Fruit fly (Drosophila melanogaster) whole organism, prepupa: ENCODE measurements around the gene firl.

ENCODE experiments used
- Blimp-1 ChIP-seq: fragments of 200-800 bp; sonication (Bioruptor generic); optimal IDR thresholded peaks from 3 replicates; lab custom pipeline; 2017; ENCODE audit warnings: missing biosample characterization, missing genetic modification characterization, mild to moderate bottlenecking, moderate library complexity, missing genetic modification reagents
- CG10631 ChIP-seq: fragments of 200-800 bp; sonication (Bioruptor generic); optimal IDR thresholded peaks from 2 replicates; lab custom pipeline; 2016; ENCODE audit warnings: missing biosample characterization, missing genetic modification characterization
- CG10669 ChIP-seq: fragments of 200-800 bp; sonication (Bioruptor generic); optimal IDR thresholded peaks from 3 replicates; lab custom pipeline; 2018; ENCODE audit warnings: missing biosample characterization, mild to moderate bottlenecking, missing genetic modification characterization, moderate library complexity
- CG11294 ChIP-seq: fragments of 200-800 bp; sonication (Bioruptor generic); IDR thresholded peaks from 2 replicates; pipeline ENCODE4 v1.3.6; 2022; ENCODE audit warnings: missing biosample characterization, missing genetic modification characterization
- CG11762 ChIP-seq: fragments of 200-800 bp; sonication (Bioruptor generic); optimal IDR thresholded peaks from 3 replicates; lab custom pipeline; 2016; ENCODE audit warnings: missing biosample characterization, missing genetic modification characterization; ENCODE audit not compliant: insufficient read depth
- CG11902 ChIP-seq: fragments of 200-800 bp; sonication (Bioruptor generic); optimal IDR thresholded peaks from 3 replicates; lab custom pipeline; 2016; ENCODE audit warnings: missing biosample characterization, missing genetic modification characterization
- CG15336 ChIP-seq: fragments of 200-800 bp; sonication (Bioruptor generic); IDR thresholded peaks from 2 replicates; pipeline ENCODE4 v1.3.6; 2022; ENCODE audit warnings: missing biosample characterization, missing genetic modification characterization
- CG1621 ChIP-seq: fragments of 200-800 bp; sonication (Bioruptor generic); optimal IDR thresholded peaks from 3 replicates; lab custom pipeline; 2018; ENCODE audit warnings: missing biosample characterization, mild to moderate bottlenecking, missing genetic modification characterization
- CG3032 ChIP-seq: fragments of 200-800 bp; optimal IDR thresholded peaks from 2 replicates; lab custom pipeline; 2019; ENCODE audit warnings: missing biosample characterization, mild to moderate bottlenecking, missing genetic modification characterization, moderate library complexity
- CG31627 ChIP-seq: fragments of 200-800 bp; sonication (Bioruptor generic); optimal IDR thresholded peaks from 3 replicates; lab custom pipeline; 2016; ENCODE audit warnings: missing biosample characterization, missing genetic modification characterization
- CG32006 ChIP-seq: fragments of 200-800 bp; sonication (Bioruptor generic); optimal IDR thresholded peaks from 3 replicates; lab custom pipeline; 2017; ENCODE audit warnings: missing biosample characterization, mild to moderate bottlenecking, missing genetic modification characterization
- CG34406 ChIP-seq: fragments of 200-800 bp; sonication (Bioruptor generic); optimal IDR thresholded peaks from 3 replicates; lab custom pipeline; 2016; ENCODE audit warnings: missing biosample characterization, missing genetic modification characterization
- CG3919 ChIP-seq: fragments of 200-800 bp; sonication (Bioruptor generic); optimal IDR thresholded peaks from 3 replicates; lab custom pipeline; 2016; ENCODE audit warnings: missing biosample characterization, missing genetic modification characterization
- CG4318 ChIP-seq: fragments of 200-800 bp; sonication (Bioruptor generic); optimal IDR thresholded peaks from 3 replicates; lab custom pipeline; 2017; ENCODE audit warnings: missing biosample characterization, mild to moderate bottlenecking, missing genetic modification characterization
- CG6163 ChIP-seq: fragments of 200-800 bp; sonication (Bioruptor generic); IDR thresholded peaks from 3 replicates; pipeline ENCODE4 v1.3.6; 2022; ENCODE audit warnings: missing biosample characterization, missing genetic modification characterization
- CG6276 ChIP-seq: fragments of 200-800 bp; sonication (Bioruptor generic); optimal IDR thresholded peaks from 2 replicates; lab custom pipeline; 2017; ENCODE audit warnings: missing biosample characterization, mild to moderate bottlenecking, missing genetic modification characterization
- CG6808 ChIP-seq: fragments of 200-800 bp; sonication (Bioruptor generic); optimal IDR thresholded peaks from 3 replicates; lab custom pipeline; 2017; ENCODE audit warnings: missing biosample characterization, missing genetic modification characterization, mild to moderate bottlenecking, moderate library complexity, missing genetic modification reagents
- CG6854 ChIP-seq: fragments of 200-800 bp; sonication (Bioruptor generic); optimal IDR thresholded peaks from 2 replicates; lab custom pipeline; 2017; ENCODE audit warnings: missing biosample characterization, mild to moderate bottlenecking, missing genetic modification characterization
- CG7368 ChIP-seq: fragments of 200-800 bp; sonication (Bioruptor generic); optimal IDR thresholded peaks from 3 replicates; lab custom pipeline; 2016; ENCODE audit warnings: missing biosample characterization, missing genetic modification characterization
- CG8119 ChIP-seq: fragments of 200-800 bp; sonication (Bioruptor generic); IDR thresholded peaks from 3 replicates; pipeline ENCODE4 v1.3.6; 2022; ENCODE audit warnings: missing biosample characterization, missing genetic modification characterization
- CG8632 ChIP-seq: fragments of 200-800 bp; sonication (Bioruptor generic); optimal IDR thresholded peaks from 3 replicates; lab custom pipeline; 2016; ENCODE audit warnings: missing biosample characterization, missing genetic modification characterization
- CG9139 ChIP-seq: fragments of 200-800 bp; sonication (Bioruptor generic); optimal IDR thresholded peaks from 3 replicates; lab custom pipeline; 2017; ENCODE audit warnings: missing biosample characterization, mild to moderate bottlenecking, missing genetic modification characterization
- Eip75B ChIP-seq: fragments of 200-800 bp; sonication (Bioruptor generic); optimal IDR thresholded peaks from 3 replicates; lab custom pipeline; 2016; ENCODE audit warnings: missing biosample characterization, missing genetic modification characterization
- Eip78C ChIP-seq: fragments of 200-800 bp; sonication (Bioruptor generic); peaks from one replicate; lab custom pipeline; 2016; ENCODE audit warnings: missing biosample characterization, missing genetic modification characterization
- Eip93F ChIP-seq: fragments of 200-800 bp; sonication (Bioruptor generic); optimal IDR thresholded peaks from 2 replicates; lab custom pipeline; 2016; ENCODE audit warnings: missing biosample characterization, mild to moderate bottlenecking, missing genetic modification characterization
- Ets21C ChIP-seq: fragments of 200-800 bp; sonication (Bioruptor generic); optimal IDR thresholded peaks from 3 replicates; lab custom pipeline; 2016; ENCODE audit warnings: missing biosample characterization, missing genetic modification characterization
- Hr4 ChIP-seq: fragments of 200-800 bp; sonication (Bioruptor generic); optimal IDR thresholded peaks from 3 replicates; lab custom pipeline; 2016; ENCODE audit warnings: missing biosample characterization, missing genetic modification characterization
- Lpt ChIP-seq: fragments of 200-800 bp; sonication (Bioruptor generic); optimal IDR thresholded peaks from 3 replicates; lab custom pipeline; 2016; ENCODE audit warnings: missing biosample characterization, missing genetic modification characterization
- Met ChIP-seq: fragments of 200-800 bp; sonication (Bioruptor generic); optimal IDR thresholded peaks from 3 replicates; lab custom pipeline; 2016; ENCODE audit warnings: missing biosample characterization, missing genetic modification characterization
- OdsH ChIP-seq: fragments of 200-800 bp; sonication (Bioruptor generic); optimal IDR thresholded peaks from 3 replicates; lab custom pipeline; 2016; ENCODE audit warnings: missing biosample characterization, missing genetic modification characterization
- Sox102F ChIP-seq: fragments of 200-800 bp; sonication (Bioruptor generic); optimal IDR thresholded peaks from 2 replicates; lab custom pipeline; 2016; ENCODE audit warnings: missing biosample characterization, mild to moderate bottlenecking, missing genetic modification characterization
- Sox14 ChIP-seq: fragments of 200-800 bp; sonication (Bioruptor generic); optimal IDR thresholded peaks from 3 replicates; lab custom pipeline; 2016; ENCODE audit warnings: missing biosample characterization, missing genetic modification characterization
- Sox15 ChIP-seq: fragments of 200-800 bp; sonication (Bioruptor generic); optimal IDR thresholded peaks from 3 replicates; lab custom pipeline; 2016; ENCODE audit warnings: missing biosample characterization, missing genetic modification characterization
- achi ChIP-seq: fragments of 200-800 bp; sonication (Bioruptor generic); optimal IDR thresholded peaks from 3 replicates; lab custom pipeline; 2016; ENCODE audit warnings: missing biosample characterization, missing genetic modification characterization
- acj6 ChIP-seq: fragments of 200-800 bp; sonication (Bioruptor generic); optimal IDR thresholded peaks from 3 replicates; lab custom pipeline; 2016; ENCODE audit warnings: missing biosample characterization, missing genetic modification characterization
- cyc ChIP-seq: fragments of 200-800 bp; sonication (Bioruptor generic); optimal IDR thresholded peaks from 3 replicates; lab custom pipeline; 2016; ENCODE audit warnings: missing biosample characterization, missing genetic modification characterization
- dac ChIP-seq: fragments of 200-800 bp; sonication (Bioruptor generic); optimal IDR thresholded peaks from 2 replicates; lab custom pipeline; 2017; ENCODE audit warnings: missing biosample characterization, mild to moderate bottlenecking, missing genetic modification characterization
- dsx ChIP-seq: fragments of 200-800 bp; optimal IDR thresholded peaks from 3 replicates; lab custom pipeline; 2019; ENCODE audit warnings: missing biosample characterization, mild to moderate bottlenecking, missing genetic modification characterization, moderate library complexity; ENCODE audit not compliant: poor library complexity, severe bottlenecking
- eg ChIP-seq: fragments of 200-800 bp; sonication (Bioruptor generic); IDR thresholded peaks from 3 replicates; pipeline ENCODE4 v1.3.6; 2022; ENCODE audit warnings: missing biosample characterization, missing genetic modification characterization
- fd59A ChIP-seq: fragments of 200-800 bp; sonication (Bioruptor generic); optimal IDR thresholded peaks from 2 replicates; lab custom pipeline; 2017; ENCODE audit warnings: missing biosample characterization, mild to moderate bottlenecking, missing genetic modification characterization, missing genetic modification reagents
- fd85E ChIP-seq: fragments of 200-800 bp; sonication (Bioruptor generic); optimal IDR thresholded peaks from 3 replicates; lab custom pipeline; 2016; ENCODE audit warnings: missing biosample characterization, missing genetic modification characterization
- fkh ChIP-seq: fragments of 200-800 bp; sonication (Bioruptor generic); optimal IDR thresholded peaks from 3 replicates; lab custom pipeline; 2017; ENCODE audit warnings: missing biosample characterization, mild to moderate bottlenecking, missing genetic modification characterization, moderate library complexity
- lz ChIP-seq: fragments of 200-800 bp; sonication (Bioruptor generic); optimal IDR thresholded peaks from 3 replicates; lab custom pipeline; 2016; ENCODE audit warnings: missing biosample characterization, missing genetic modification characterization
- net ChIP-seq: fragments of 200-800 bp; sonication (Bioruptor generic); optimal IDR thresholded peaks from 3 replicates; lab custom pipeline; 2016; ENCODE audit warnings: missing biosample characterization, missing genetic modification characterization
- pdm3 ChIP-seq: fragments of 200-800 bp; sonication (Bioruptor generic); optimal IDR thresholded peaks from 3 replicates; lab custom pipeline; 2016; ENCODE audit warnings: missing biosample characterization, missing genetic modification characterization
- spab ChIP-seq: fragments of 200-800 bp; sonication (Bioruptor generic); optimal IDR thresholded peaks from 2 replicates; lab custom pipeline; 2017; ENCODE audit warnings: missing biosample characterization, mild to moderate bottlenecking, missing genetic modification characterization, missing genetic modification reagents
- ss ChIP-seq, 2 experiments: fragments of 200-800 bp; sonication (Bioruptor generic); optimal IDR thresholded peaks; 2 replicates in 1 of 2; 3 replicates in 1 of 2; lab custom pipeline; 2017 to 2018; ENCODE audit warnings: mild to moderate bottlenecking in 2 of 2, missing biosample characterization in 2 of 2, missing genetic modification characterization in 2 of 2, moderate library complexity in 1 of 2
- svp ChIP-seq: fragments of 200-800 bp; sonication (Bioruptor generic); peaks from one replicate; lab custom pipeline; 2016; ENCODE audit warnings: missing biosample characterization, missing genetic modification characterization
- topi ChIP-seq: fragments of 200-800 bp; sonication (Bioruptor generic); optimal IDR thresholded peaks from 3 replicates; lab custom pipeline; 2016; ENCODE audit warnings: missing biosample characterization, missing genetic modification characterization

The firl gene

DNA sequence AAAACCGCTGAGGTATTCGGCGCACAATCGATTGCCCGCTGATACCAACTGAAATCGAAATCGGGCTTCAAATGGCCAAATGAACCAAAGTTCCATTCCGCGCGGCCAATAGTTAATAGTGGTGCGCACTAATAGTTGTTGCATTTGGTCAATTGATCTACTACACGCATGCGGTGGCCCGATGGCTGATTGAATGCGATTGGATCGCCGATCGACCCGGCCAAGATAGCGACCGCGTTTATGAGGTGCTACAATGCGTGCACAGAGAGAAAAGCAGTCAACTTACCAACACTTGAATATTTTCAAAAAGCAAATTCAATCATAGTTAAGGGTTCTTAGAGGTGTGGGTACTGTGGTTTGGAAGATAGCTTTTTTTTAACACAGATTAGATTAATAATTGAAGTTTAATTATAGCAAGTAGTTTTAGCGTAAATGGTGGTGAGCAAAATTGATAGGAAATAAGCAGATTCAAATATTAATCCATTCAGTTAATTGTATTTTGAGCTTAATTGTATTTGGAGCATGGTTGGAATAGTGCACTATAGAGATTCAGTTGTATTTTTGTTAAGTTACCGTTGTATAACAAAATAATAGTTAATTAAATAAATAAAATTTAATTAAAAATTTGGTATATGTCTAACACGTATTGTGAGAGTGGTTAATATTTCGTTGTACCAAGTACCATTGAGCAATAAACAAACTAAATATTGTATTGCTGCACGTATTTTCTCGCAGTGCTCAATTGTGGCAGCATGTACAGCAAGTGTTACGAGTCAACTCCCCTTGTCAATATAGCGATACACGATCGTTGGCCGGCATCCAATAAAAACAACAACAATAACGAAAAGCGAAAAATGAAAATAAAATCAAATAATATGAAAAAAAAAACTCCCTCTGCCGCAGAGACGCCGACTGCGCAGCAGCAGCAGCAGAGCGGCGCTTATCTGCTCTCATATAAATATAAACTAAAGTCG, 39.8 kb downstream of the firl start:
- TF ChIP-seq CG31627 (GFP tag; lab: Kevin White, UChicago) (peak; percentile 74), CG3919 (GFP tag; lab: Kevin White, UChicago) (peak; percentile 80), Hr4 (GFP tag; lab: Kevin White, UChicago) (peak; percentile 50), CG32006 (GFP tag; lab: Kevin White, UChicago) (peak; percentile 92), Sox14 (GFP tag; lab: Kevin White, UChicago) (peak; percentile 68), Lpt (GFP tag; lab: Kevin White, UChicago) (no peak), CG9139 (GFP tag; lab: Kevin White, UChicago) (peak; percentile 91), eg (GFP tag; lab: Robert Waterston, UW) (peak; percentile 91), acj6 (GFP tag; lab: Kevin White, UChicago) (peak; percentile 79), CG10669 (peak; percentile 70), Met (GFP tag; lab: Kevin White, UChicago) (peak; percentile 64), dsx (peak; percentile 79), CG15336 (GFP tag; lab: Robert Waterston, UW) (peak; percentile 67), pdm3 (GFP tag; lab: Kevin White, UChicago) (peak; percentile 71), CG11762 (peak; percentile 53), Sox15 (GFP tag; lab: Kevin White, UChicago) (peak; percentile 73), fkh (GFP tag; lab: Kevin White, UChicago) (no peak), svp (GFP tag; lab: Kevin White, UChicago) (peak; percentile 87), fd59A (peak; percentile 71), Blimp-1 (GFP tag; lab: Kevin White, UChicago) (peak; percentile 58), ss (GFP tag; optimal IDR thresholded peaks at IDR 0.05; lab: Kevin White, UChicago) (peak; percentile 91 to 92), CG4318 (GFP tag; lab: Kevin White, UChicago) (peak; percentile 84), Eip78C (GFP tag; lab: Kevin White, UChicago) (peak; percentile 91), dac (GFP tag; lab: Kevin White, UChicago) (no peak), Eip93F (GFP tag; lab: Kevin White, UChicago) (peak; percentile 29), cyc (GFP tag; lab: Kevin White, UChicago) (peak; percentile 40), CG8632 (GFP tag; lab: Kevin White, UChicago) (peak; percentile 80), CG6854 (peak; percentile 65), CG34406 (GFP tag; lab: Kevin White, UChicago) (peak; percentile 84), Eip75B (peak; percentile 1), CG3032 (tag; lab: Kevin White, UChicago) (peak; percentile 78), fd85E (no peak), CG11902 (GFP tag; lab: Kevin White, UChicago) (peak; percentile 65), CG6163 (peak; percentile 79; the same call in 2 of the 3 replicates), CG8119 (GFP tag; lab: Robert Waterston, UW) (peak; percentile 69; the same call in 2 of the 3 replicates), OdsH (GFP tag; lab: Kevin White, UChicago) (peak; percentile 72), CG10631 (GFP tag; lab: Kevin White, UChicago) (peak; percentile 82), spab (peak; percentile 75), Sox102F (GFP tag; lab: Kevin White, UChicago) (peak; percentile 43), CG11294 (peak; percentile 43), CG1621 (tag; lab: Kevin White, UChicago) (peak; percentile 46), topi (GFP tag; lab: Kevin White, UChicago) (peak; percentile 75), Ets21C (peak; percentile 62), achi (GFP tag; lab: Kevin White, UChicago) (peak; percentile 75), lz (GFP tag; lab: Kevin White, UChicago) (peak; percentile 75), CG6276 (GFP tag; lab: Kevin White, UChicago) (peak; percentile 86), CG6808 (GFP tag; lab: Kevin White, UChicago) (peak; percentile 85), CG7368 (GFP tag; lab: Kevin White, UChicago) (no peak), net (GFP tag; lab: Kevin White, UChicago) (peak; percentile 60)
